Fruit fly (Drosophila melanogaster) whole organism, larva: Measurements from ENCODE around the gene eIF3e.

Source experiments
- noc ChIP-seq: fragments of 200-800 bp; sonication (Bioruptor generic); optimal IDR thresholded peaks from 3 replicates; lab custom pipeline; 2019; ENCODE audit warnings: missing biosample characterization, mild to moderate bottlenecking, missing genetic modification characterization, moderate library complexity

Gene eIF3e

DNA sequence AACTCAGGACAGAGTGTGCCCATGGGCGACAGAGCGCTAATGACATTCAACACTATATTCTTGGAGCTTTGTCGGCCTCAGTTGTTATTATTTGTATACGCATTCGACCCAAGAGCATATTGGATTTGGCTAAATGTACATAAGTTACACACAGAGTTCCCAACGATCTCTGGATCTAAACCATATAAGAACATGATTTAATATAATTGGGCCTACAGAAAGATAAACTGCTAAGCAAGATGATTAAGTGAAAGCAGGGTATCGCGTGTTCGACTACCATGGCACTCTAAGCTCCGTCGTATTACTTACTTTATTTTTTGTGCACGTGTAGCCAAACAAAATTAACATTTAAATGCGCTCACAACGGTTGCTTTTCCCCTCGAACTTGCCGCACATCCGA is 26.5 kb downstream of the eIF3e start:
- TF ChIP-seq noc (tag; lab: Kevin White, UChicago) = no peak

DNA sequence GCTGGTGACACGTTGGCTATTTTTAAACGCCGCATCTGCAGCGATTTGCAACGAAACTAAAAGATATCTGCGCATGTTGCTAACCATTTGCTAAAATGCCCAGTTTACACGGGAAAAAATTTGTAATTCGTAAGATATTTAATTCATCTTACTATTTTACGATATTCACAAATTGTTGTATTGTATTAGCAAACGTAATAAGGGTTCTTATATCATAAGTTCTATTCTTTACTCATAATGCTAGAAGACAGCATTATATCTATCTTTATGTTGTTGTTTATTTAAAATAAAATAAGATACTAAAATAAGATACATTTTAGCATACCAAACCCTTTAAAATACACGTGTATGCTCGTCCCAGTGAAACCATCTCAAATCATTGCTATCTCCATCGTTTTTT is 27.3 kb downstream of the eIF3e start:
- TF ChIP-seq noc (tag; lab: Kevin White, UChicago) = no peak

DNA sequence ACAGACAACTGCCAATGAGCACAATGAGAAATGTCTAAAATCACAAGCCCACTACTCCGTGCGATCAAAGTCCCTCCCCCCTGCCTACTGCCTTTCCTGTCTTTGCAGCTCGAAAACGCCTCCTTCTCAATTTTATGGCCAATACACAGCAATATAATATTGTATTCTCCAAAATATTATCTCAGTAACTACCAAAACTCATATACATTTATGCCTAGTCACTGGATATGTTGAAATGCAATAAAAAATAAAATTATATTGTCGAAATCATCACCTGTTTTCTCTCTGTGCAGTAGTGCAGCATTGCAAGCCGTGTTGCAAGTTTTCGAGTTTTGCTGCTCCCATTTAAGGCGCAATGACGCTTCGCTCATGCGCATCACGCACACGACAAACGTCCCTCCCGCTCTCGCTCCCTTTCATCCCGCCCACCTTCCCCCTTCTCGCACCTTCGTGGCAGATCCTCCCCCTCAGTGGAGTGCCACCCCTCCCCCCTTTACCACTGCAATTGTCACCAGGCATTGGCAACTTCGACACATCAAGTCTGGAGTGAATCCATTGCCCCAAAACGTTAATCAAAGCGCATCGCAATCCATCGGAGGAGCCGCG is 28.1 kb downstream of the eIF3e start:
- TF ChIP-seq noc (tag; lab: Kevin White, UChicago) = no peak

DNA sequence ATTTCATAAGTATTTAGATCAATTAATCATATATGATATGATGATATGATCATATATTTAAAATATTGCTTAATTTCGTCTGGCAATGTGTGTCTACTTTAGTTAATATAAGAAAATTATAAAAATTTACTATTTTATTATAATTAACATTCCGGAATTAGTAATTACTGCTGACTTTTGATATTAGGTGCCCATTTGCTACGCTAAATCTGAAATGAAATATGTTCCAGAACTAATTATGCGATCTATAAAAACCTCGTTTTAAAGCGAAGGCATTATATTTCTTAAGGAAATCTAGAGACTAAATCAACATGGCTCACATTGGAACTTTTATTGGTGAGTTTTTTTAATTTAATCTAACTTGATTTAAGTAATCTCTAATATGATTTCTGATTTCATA is 31.6 kb downstream of the eIF3e start, which contains the start of gene CG42852:
TSS of gene CG42852 (plus strand) at position 301 of the 400 bp plus-strand sequence.
- no peak for TF ChIP-seq noc (tag; lab: Kevin White, UChicago)

DNA sequence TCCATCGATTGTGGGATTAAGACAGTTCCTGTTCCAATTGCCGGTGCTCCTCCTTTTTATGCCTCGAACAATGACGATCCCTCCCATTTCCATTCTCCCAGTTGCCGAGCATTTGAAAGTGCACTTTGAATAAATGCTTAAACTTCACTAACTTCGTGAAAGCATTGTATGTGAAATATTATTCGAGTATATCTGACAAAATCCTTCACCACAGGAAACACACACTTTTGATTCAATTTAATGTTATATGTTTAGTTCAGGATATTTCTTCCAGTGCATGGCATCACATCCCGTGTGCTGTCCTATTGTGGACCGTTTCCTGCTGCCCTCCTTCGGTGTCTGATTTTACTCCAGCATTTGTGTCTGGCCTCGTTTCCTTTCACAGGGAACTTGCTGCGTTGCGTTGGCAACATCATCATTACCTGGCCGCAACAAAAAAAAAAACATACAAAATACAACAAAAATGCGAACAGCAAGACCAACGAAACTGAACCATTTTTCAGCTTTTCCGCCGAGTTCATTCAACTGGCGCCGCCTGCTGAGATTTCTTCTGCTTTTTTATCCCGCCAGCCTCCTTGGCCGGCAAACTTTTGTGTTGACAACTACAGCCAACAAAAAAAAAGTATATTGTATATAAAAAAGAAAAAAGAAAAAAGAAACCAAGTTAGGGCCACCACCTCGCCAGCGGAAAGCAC is 34.2 kb downstream of the eIF3e start:
- TF ChIP-seq noc (tag; lab: Kevin White, UChicago) = no peak

DNA sequence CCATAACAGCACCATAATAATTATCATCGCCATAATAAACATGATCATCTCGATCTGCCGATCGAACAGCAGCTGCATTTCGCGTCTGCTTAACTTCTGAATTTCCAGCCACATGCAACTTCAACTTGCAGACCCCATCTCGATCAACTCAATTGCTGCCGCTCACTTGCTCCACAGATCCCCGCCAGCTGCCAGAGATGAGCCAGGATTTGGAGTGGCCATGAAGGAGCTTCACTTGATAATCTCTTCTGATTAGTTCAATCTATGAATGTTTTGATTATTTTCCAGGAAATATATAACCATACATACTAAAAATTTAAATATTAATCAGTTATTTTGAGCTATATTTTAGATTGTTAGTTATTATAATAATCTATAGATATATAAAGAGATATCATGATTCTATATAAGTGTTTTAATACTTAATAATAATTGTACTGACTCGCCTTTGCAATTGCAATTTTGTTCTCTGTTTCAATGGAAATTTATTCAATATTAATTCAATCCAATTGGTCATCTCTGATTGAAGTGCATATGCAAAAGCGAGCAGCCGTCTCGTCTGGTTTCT is 35.2 kb downstream of the eIF3e start:
- no peak for TF ChIP-seq noc (tag; lab: Kevin White, UChicago)

DNA sequence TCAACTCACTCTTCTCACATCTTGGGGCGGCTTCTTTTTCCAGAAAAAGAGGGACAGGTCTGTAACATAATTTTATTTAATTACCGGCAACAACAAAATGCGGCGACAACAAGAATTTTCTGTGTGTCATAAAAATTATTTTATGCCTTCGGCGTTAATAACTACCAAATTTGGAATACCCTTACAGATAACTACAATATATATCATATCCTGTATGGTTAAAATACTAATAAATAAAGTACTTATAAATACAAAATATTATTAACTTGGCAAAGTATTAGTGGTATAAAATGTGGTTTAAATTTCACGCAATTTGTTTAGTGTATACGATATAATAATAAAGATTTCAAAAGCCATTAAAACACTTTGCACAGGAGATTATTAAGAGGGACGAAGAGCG is 36.0 kb downstream of the eIF3e start:
- TF ChIP-seq noc (tag; lab: Kevin White, UChicago) = no peak

DNA sequence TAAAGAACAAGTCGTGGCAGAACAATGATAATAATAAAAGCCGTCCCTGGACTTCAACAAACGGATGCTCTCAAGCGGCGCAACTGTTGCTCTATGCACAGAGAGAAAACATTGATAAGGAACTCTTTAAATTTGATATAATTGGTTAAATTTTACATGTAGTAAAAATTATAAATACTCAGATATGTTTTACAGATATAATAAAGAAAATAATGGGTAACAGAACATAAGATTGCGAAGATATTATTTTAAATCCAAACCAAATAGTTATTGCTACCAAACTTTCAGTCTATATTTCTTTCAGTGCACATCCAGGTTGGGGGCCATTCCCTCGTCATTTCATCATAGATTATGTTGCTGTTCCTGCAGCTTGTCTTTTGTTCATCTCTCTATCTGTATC is 37.0 kb downstream of the eIF3e start:
- no peak for TF ChIP-seq noc (tag; lab: Kevin White, UChicago)

DNA sequence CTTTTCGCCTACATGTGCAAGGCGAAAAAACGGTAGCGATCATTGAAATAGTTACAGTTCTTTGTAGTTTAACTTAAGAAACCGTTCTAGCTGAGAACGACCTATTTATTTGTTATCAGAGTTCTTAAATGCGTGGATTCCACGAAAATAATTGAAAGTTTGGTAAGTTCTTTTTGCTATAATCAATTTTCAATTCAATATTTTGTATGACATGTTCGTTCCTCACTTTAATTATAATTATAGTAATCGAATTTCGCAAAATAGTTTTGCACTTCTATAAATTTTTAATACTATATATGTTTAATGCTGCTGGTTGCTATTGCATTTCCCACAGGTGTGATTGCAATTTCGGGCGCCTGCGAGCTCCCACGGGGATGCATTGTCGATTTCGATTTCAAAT is 38.4 kb downstream of the eIF3e start:
- no peak for TF ChIP-seq noc (tag; lab: Kevin White, UChicago)

DNA sequence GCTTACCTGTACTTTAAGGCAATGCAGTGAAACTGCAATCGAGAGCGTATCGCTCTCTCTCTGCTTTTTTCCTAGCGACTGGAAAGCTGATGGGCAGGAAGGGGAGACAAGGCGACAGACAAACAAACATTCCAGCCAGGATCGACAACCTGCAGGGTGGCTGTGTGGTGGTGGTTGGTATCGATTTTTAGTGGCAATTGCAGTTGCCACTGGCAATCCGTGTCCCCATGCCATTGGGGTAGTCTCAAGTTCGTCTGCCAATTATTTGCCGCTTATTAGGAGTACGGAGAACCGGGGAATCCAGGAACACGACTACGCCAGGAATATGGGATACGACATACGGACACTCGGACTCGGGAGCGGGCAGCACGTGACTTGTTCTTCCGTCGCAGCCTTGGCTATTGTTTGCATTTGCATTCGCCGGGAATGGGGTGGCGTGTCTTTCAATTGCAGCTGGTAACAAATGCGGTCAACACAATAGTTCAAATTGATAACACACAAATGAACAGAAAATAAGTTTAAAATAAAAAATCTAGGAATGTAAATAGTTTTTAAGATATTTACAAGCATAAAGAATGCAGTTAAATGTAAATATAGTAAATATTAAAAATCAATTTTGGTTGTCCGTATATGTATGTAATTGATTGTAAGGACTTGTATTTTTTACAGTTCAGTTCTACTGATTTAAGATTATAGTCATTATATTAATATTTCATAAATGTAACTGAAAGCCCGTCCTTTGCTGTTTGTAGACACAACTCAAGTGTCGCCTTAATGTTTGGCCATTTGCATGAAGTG is 40.0 kb downstream of the eIF3e start:
- TF ChIP-seq noc (tag; lab: Kevin White, UChicago) = no peak

DNA sequence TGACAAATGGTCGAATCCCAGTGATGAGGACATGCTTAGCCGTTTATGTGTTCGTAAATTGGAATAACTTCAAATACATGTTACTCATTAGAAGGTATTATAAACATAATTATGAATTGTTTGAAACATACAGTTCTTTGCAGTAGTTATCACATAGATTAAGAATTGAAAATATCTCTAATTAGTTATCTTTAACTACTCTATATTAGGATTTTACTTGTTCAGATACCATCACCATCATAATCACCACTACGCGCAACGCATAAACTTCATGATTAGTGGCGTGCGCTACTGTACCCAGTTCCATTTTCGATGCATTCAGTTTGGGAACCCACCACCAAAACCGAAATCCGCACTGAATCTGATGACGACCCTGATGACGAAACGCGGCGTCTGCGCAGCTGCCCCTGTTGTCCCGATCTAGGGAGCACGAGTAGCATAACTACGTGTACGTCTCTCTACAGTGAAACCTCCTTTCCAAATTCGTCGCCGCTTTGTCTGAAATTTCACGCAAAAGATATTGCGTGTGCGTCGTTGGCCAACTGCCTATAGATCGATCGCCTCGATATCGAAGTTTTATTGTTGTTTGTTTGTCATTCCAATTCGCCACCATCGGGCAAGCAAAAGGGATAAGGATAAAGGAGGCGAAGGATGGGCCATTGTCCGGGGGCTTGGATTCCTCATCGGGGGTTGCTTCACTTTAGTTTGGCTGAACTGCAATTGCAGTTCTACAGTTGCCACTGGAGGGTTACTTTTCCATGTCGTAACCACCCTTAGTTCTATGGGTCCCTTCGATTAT is 42.6 kb downstream of the eIF3e start:
- no peak for TF ChIP-seq noc (tag; lab: Kevin White, UChicago)

DNA sequence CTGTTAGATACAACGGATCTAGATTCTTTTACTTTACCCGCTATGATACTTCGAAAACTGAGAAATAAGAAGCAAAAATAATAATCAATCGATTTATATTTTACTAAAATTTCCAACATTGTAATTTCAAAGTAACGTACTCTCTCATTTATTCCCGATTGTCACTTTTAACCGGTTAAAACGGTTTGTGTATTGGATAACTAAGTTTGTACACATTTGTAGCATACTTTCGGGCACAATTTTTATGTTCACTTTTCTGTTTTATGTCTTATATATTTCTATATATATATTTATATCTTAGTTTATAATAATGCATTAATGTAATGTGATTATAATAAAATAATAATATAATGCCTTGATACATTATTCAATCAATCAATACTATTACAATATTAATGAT is 45.1 kb downstream of the eIF3e start:
- no peak for TF ChIP-seq noc (tag; lab: Kevin White, UChicago)
